Worm (Caenorhabditis elegans) whole organism, midembryonic: ENCODE measurements around the gene glc-4.

Experiments
- flt-1 ChIP-seq: fragments of 200-800 bp; sonication (Bioruptor generic); IDR thresholded peaks from 2 replicates; pipeline ENCODE4 v1.3.6; 2022; ENCODE audit warnings: missing genetic modification characterization, missing compliant biosample characterization
- klf-2 ChIP-seq: fragments of 200-800 bp; sonication (Bioruptor generic); conservative IDR thresholded peaks from 2 replicates; pipeline ENCODE4 v1.3.6; 2022; ENCODE audit warnings: missing genetic modification reagents, missing genetic modification characterization, missing compliant biosample characterization
- med-1 ChIP-seq: sonication (generic microtip); optimal IDR thresholded peaks from 2 replicates; lab custom pipeline; 2017; ENCODE audit warnings: missing genetic modification characterization, mild to moderate bottlenecking, missing compliant biosample characterization, antibody characterized with exemption, missing genetic modification reagents; ENCODE audit not compliant: insufficient read depth
- ref-1 ChIP-seq: fragments of 200-800 bp; sonication (Bioruptor generic); conservative IDR thresholded peaks from 2 replicates; pipeline ENCODE4 v1.3.6; 2022; ENCODE audit warnings: missing genetic modification reagents, missing genetic modification characterization, missing compliant biosample characterization

DNA sequence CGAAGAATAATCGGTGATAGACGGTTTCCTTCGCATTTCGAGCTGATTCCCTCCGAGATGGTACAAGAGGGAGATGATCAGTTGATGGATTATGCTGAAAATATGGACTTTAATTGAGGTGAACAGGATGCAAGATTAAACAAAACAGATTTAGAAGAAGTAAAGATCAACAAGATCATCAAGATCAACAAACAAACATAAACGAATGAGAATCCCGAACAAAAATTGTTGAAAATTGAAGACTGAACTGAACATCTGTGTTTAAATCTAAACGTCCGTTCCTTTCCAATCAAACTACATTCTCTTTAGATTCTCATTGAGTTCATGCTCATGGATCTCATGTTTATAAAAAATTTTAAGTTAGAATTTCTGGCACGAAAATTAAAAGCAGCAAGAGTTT is at the start of gene glc-4:
- TF ChIP-seq klf-2 (GFP tag; lab: Robert Waterston, UW) (no peak), med-1 (GFP tag; lab: Kevin White, UChicago) (no peak), ref-1 (GFP tag; lab: Robert Waterston, UW) (no peak), flt-1 (GFP tag; lab: Robert Waterston, UW) (no peak)
